Worm (Caenorhabditis elegans) whole organism, L1 larva: Measurements from ENCODE around the gene F56H9.9.
A peak's percentile ranks its signal among the peaks of the same experiment; 100 is the strongest.

ENCODE experiments used
- C34B4.2 ChIP-seq: sonication (generic microtip); optimal IDR thresholded peaks from 2 replicates; lab custom pipeline; 2017; ENCODE audit warnings: mild to moderate bottlenecking, missing genetic modification characterization, missing compliant biosample characterization
- F16B12.6 ChIP-seq: fragments of 150-350 bp; optimal IDR thresholded peaks from 2 replicates; lab custom pipeline; 2014; ENCODE audit warnings: missing biosample characterization, missing genetic modification characterization
- Y116A8C.19 ChIP-seq: sonication (generic microtip); optimal IDR thresholded peaks from 2 replicates; lab custom pipeline; 2016; ENCODE audit warnings: missing compliant biosample characterization, missing genetic modification characterization, borderline replicate concordance
- aha-1 ChIP-seq: fragments of 150-350 bp; optimal IDR thresholded peaks from 2 replicates; lab custom pipeline; 2014; ENCODE audit warnings: missing biosample characterization, missing genetic modification characterization
- ceh-82 ChIP-seq, 3 experiments: fragments of 150-350 bp in 1 of 3; sonication (generic microtip) in 2 of 3; optimal IDR thresholded peaks; 2 replicates each; lab custom pipeline; 2014 to 2017; ENCODE audit warnings: missing biosample characterization in 3 of 3, missing genetic modification characterization in 3 of 3
- ceh-88 ChIP-seq: fragments of 200-800 bp; sonication (Bioruptor generic); IDR thresholded peaks from 2 replicates; pipeline ENCODE4 v1.3.6; 2022; ENCODE audit warnings: missing genetic modification characterization, missing compliant biosample characterization
- ces-1 ChIP-seq: fragments of 150-350 bp; optimal IDR thresholded peaks from 2 replicates; lab custom pipeline; 2014; ENCODE audit warnings: missing biosample characterization, missing genetic modification reagents, missing genetic modification characterization
- dsc-1 ChIP-seq: sonication (generic microtip); optimal IDR thresholded peaks from 2 replicates; lab custom pipeline; 2016; ENCODE audit warnings: mild to moderate bottlenecking, missing genetic modification characterization, missing compliant biosample characterization
- efl-1 ChIP-seq, 4 experiments: fragments of 150-350 bp; optimal IDR thresholded peaks in 3 of 4; peaks in 1 of 4; 1 replicate in 1 of 4; 2 replicates in 3 of 4; lab custom pipeline; 2014; ENCODE audit warnings: missing biosample characterization in 2 of 4, missing genetic modification characterization in 2 of 4, missing genetic modification reagents in 2 of 4
- efl-3 ChIP-seq: fragments of 200-800 bp; sonication (Bioruptor generic); optimal IDR thresholded peaks from 2 replicates; lab custom pipeline; 2018; ENCODE audit warnings: mild to moderate bottlenecking, missing genetic modification characterization, missing compliant biosample characterization
- elt-2 ChIP-seq: sonication (generic microtip); optimal IDR thresholded peaks from 2 replicates; lab custom pipeline; 2016; ENCODE audit warnings: missing genetic modification characterization, mild to moderate bottlenecking, inconsistent platforms, missing compliant biosample characterization, missing genetic modification reagents
- fkh-10 ChIP-seq: sonication (generic microtip); optimal IDR thresholded peaks from 2 replicates; lab custom pipeline; 2017; ENCODE audit warnings: missing biosample characterization, missing genetic modification reagents, missing genetic modification characterization
- fkh-4 ChIP-seq: sonication (generic microtip); optimal IDR thresholded peaks from 2 replicates; lab custom pipeline; 2016; ENCODE audit warnings: missing compliant biosample characterization, missing genetic modification characterization, borderline replicate concordance
- fkh-8 ChIP-seq: sonication (generic microtip); optimal IDR thresholded peaks from 2 replicates; lab custom pipeline; 2016; ENCODE audit warnings: mild to moderate bottlenecking, missing genetic modification characterization, missing compliant biosample characterization
- fos-1 ChIP-seq: fragments of 150-350 bp; optimal IDR thresholded peaks from 2 replicates; lab custom pipeline; 2014; ENCODE audit warnings: missing biosample characterization, missing genetic modification characterization
- grh-1 ChIP-seq: fragments of 200-800 bp; sonication (Bioruptor generic); IDR thresholded peaks from 2 replicates; pipeline ENCODE4 v1.3.6; 2022; ENCODE audit warnings: missing genetic modification reagents, missing genetic modification characterization, missing compliant biosample characterization
- hlh-17 ChIP-seq: fragments of 200-800 bp; sonication (Bioruptor generic); optimal IDR thresholded peaks from 2 replicates; lab custom pipeline; 2018; ENCODE audit warnings: missing genetic modification characterization, mild to moderate bottlenecking, missing compliant biosample characterization, moderate library complexity, borderline replicate concordance
- hlh-4 ChIP-seq: sonication (generic microtip); optimal IDR thresholded peaks from 2 replicates; lab custom pipeline; 2016; ENCODE audit warnings: mild to moderate bottlenecking, missing genetic modification characterization, missing compliant biosample characterization
- hpl-2 ChIP-seq: fragments of 150-350 bp; optimal IDR thresholded peaks from 2 replicates; lab custom pipeline; 2014; ENCODE audit warnings: missing biosample characterization, missing genetic modification reagents, missing genetic modification characterization
- lin-14 ChIP-seq: fragments of 200-800 bp; sonication (Bioruptor generic); optimal IDR thresholded peaks from 2 replicates; lab custom pipeline; 2018; ENCODE audit warnings: mild to moderate bottlenecking, missing genetic modification characterization, moderate library complexity, missing compliant biosample characterization
- lin-15B ChIP-seq: fragments of 150-350 bp; sonication (generic microtip); optimal IDR thresholded peaks from 3 replicates; lab custom pipeline; 2014; ENCODE audit warnings: missing biosample characterization, missing genetic modification characterization
- lin-35 ChIP-seq, 2 experiments: fragments of 150-350 bp; optimal IDR thresholded peaks; 2 replicates each; lab custom pipeline; 2014; ENCODE audit warnings: missing biosample characterization in 2 of 2, missing genetic modification characterization in 2 of 2, missing genetic modification reagents in 2 of 2
- lsy-2 ChIP-seq, 2 experiments: fragments of 150-350 bp; optimal IDR thresholded peaks; 2 replicates each; lab custom pipeline; 2014; ENCODE audit warnings: missing biosample characterization in 2 of 2, missing genetic modification characterization in 2 of 2
- mab-9 ChIP-seq: fragments of 200-800 bp; sonication (Bioruptor generic); IDR thresholded peaks from 2 replicates; pipeline ENCODE4 v1.3.6; 2022; ENCODE audit warnings: missing genetic modification reagents, missing genetic modification characterization, missing compliant biosample characterization
- mep-1 ChIP-seq: fragments of 150-350 bp; optimal IDR thresholded peaks from 2 replicates; lab custom pipeline; 2014; ENCODE audit warnings: missing biosample characterization, missing genetic modification characterization
- nhr-28 ChIP-seq: fragments of 150-350 bp; optimal IDR thresholded peaks from 2 replicates; lab custom pipeline; 2014; ENCODE audit warnings: missing biosample characterization, missing genetic modification characterization
- nhr-47 ChIP-seq: sonication (generic microtip); optimal IDR thresholded peaks from 2 replicates; lab custom pipeline; 2016; ENCODE audit warnings: mild to moderate bottlenecking, missing genetic modification characterization, moderate library complexity, missing compliant biosample characterization
- nhr-71 ChIP-seq: sonication (generic microtip); optimal IDR thresholded peaks from 2 replicates; lab custom pipeline; 2016; ENCODE audit warnings: mild to moderate bottlenecking, missing genetic modification characterization, moderate library complexity, missing compliant biosample characterization
- nhr-84 ChIP-seq: sonication (generic microtip); optimal IDR thresholded peaks from 2 replicates; lab custom pipeline; 2017; ENCODE audit warnings: missing biosample characterization, missing genetic modification characterization
- nhr-85 ChIP-seq: sonication (generic microtip); peaks from one replicate; lab custom pipeline; 2016; ENCODE audit warnings: missing genetic modification characterization, inconsistent platforms, missing compliant biosample characterization
- pag-3 ChIP-seq: sonication (generic microtip); optimal IDR thresholded peaks from 2 replicates; lab custom pipeline; 2017; ENCODE audit warnings: missing genetic modification characterization, mild to moderate bottlenecking, missing compliant biosample characterization, antibody characterized with exemption, borderline replicate concordance; ENCODE audit not compliant: insufficient read depth
- pax-3 ChIP-seq: fragments of 200-800 bp; sonication (Bioruptor generic); optimal IDR thresholded peaks from 2 replicates; lab custom pipeline; 2018; ENCODE audit warnings: mild to moderate bottlenecking, missing genetic modification characterization, moderate library complexity, missing compliant biosample characterization
- pqm-1 ChIP-seq: sonication (generic microtip); optimal IDR thresholded peaks from 3 replicates; lab custom pipeline; 2017; ENCODE audit warnings: missing biosample characterization, missing genetic modification characterization
- snu-23 ChIP-seq: sonication (generic microtip); optimal IDR thresholded peaks from 2 replicates; lab custom pipeline; 2016; ENCODE audit warnings: missing genetic modification characterization, missing compliant biosample characterization
- sox-4 ChIP-seq: sonication (generic microtip); optimal IDR thresholded peaks from 2 replicates; lab custom pipeline; 2016; ENCODE audit warnings: missing genetic modification characterization, missing compliant biosample characterization
- swsn-7 ChIP-seq: sonication (generic microtip); optimal IDR thresholded peaks from 2 replicates; lab custom pipeline; 2016; ENCODE audit warnings: missing genetic modification characterization, missing compliant biosample characterization
- unc-130 ChIP-seq: fragments of 150-350 bp; optimal IDR thresholded peaks from 2 replicates; lab custom pipeline; 2017; ENCODE audit warnings: missing biosample characterization, missing genetic modification characterization, inconsistent platforms
- unc-62 ChIP-seq: fragments of 150-350 bp; optimal IDR thresholded peaks from 2 replicates; lab custom pipeline; 2014; ENCODE audit warnings: missing biosample characterization, missing genetic modification reagents, missing genetic modification characterization
- unc-86 ChIP-seq: sonication (generic microtip); optimal IDR thresholded peaks from 2 replicates; lab custom pipeline; 2016; ENCODE audit warnings: missing genetic modification characterization, missing compliant biosample characterization
- xbp-1 ChIP-seq: sonication (generic microtip); optimal IDR thresholded peaks from 2 replicates; lab custom pipeline; 2016; ENCODE audit warnings: missing genetic modification characterization, missing compliant biosample characterization
- zag-1 ChIP-seq: fragments of 150-350 bp; optimal IDR thresholded peaks from 2 replicates; lab custom pipeline; 2014; ENCODE audit warnings: missing biosample characterization, missing genetic modification characterization

F56H9.9 gene

ce11 chrV:12611029-12611428 lies 13.2 kb downstream of the F56H9.9 start, which contains the start of gene cubn-1:
TSS of gene cubn-1 (plus strand) at chrV:12611329.
- no peak for TF ChIP-seq fos-1 (tag; lab: Kevin White, UChicago)
- TF ChIP-seq zag-1 (tag; lab: Kevin White, UChicago): no peak
- TF ChIP-seq efl-3 (GFP tag; lab: Kevin White, UChicago): no peak
- no peak for TF ChIP-seq sox-4 (tag; lab: Kevin White, UChicago)
- no peak for TF ChIP-seq pqm-1
- TF ChIP-seq fkh-8 (tag; lab: Kevin White, UChicago): no peak
- TF ChIP-seq grh-1 (GFP tag; lab: Robert Waterston, UW): no peak
- TF ChIP-seq nhr-71 (tag; lab: Kevin White, UChicago): no peak

- TF ChIP-seq hlh-4 (no peak), fkh-8 (tag; lab: Kevin White, UChicago) (no peak), C34B4.2 (no peak), elt-2 (no peak)
These were observed 14.7 kb downstream of the F56H9.9 start, which contains the start of gene ZC116.1 for ce11 chrV:12609526-12609925. TSS of gene ZC116.1 (plus strand) at chrV:12609826.

ce11 chrV:12608857-12609256 lies 15.4 kb downstream of the F56H9.9 start, which contains the start of gene ZC116.5:
TSS of gene ZC116.5 (minus strand) at chrV:12608957.
- TF ChIP-seq unc-130 (no peak), swsn-7 (tag; lab: Kevin White, UChicago) (no peak), fkh-4 (tag; lab: Kevin White, UChicago) (no peak), mep-1 (tag; lab: Kevin White, UChicago) (no peak), Y116A8C.19 (tag; lab: Kevin White, UChicago) (no peak), fos-1 (tag; lab: Kevin White, UChicago) (no peak), lin-14 (no peak)

- no peak for TF ChIP-seq nhr-47 (tag; lab: Kevin White, UChicago)
- TF ChIP-seq nhr-84: no peak
- no peak for TF ChIP-seq fkh-10 (GFP tag; lab: Kevin White, UChicago)
- no peak for TF ChIP-seq ceh-82 (tag; optimal IDR thresholded peaks at IDR 0.05; lab: Kevin White, UChicago)
- no peak for TF ChIP-seq unc-86
- no peak for TF ChIP-seq lin-15B (tag; lab: Kevin White, UChicago)
- TF ChIP-seq C34B4.2: no peak
These were observed 17.2 kb downstream of the F56H9.9 start, which contains the start of gene erg-28 for ce11 chrV:12607113-12607512. TSS of gene erg-28 (plus strand) at chrV:12607413.

- TF ChIP-seq hlh-17: no peak
- no peak for TF ChIP-seq ceh-88 (GFP tag; lab: Robert Waterston, UW)
- TF ChIP-seq lin-14: no peak
- TF ChIP-seq dsc-1: no peak
These were observed 22.4 kb downstream of the F56H9.9 start for ce11 chrV:12601835-12602234.

ce11 chrV:12599510-12600242 lies 24.6 kb downstream of the F56H9.9 start, which contains the start of gene C14C10.5:
TSS of gene C14C10.5 (plus strand) at chrV:12600192.
- TF ChIP-seq nhr-47 (tag; lab: Kevin White, UChicago) (peak; percentile 10), snu-23 (peak; percentile 9), nhr-28 (tag; lab: Kevin White, UChicago) (no peak), ces-1 (GFP tag; lab: Kevin White, UChicago) (no peak), efl-1 (optimal IDR thresholded peaks at IDR 0.05; lab: Kevin White, UChicago) (no peak), efl-1 (GFP tag; optimal IDR thresholded peaks at IDR 0.05 in 1 of 2; lab: Kevin White, UChicago) (peak in 1 of 2 experiments; percentile 62), pag-3 (tag; lab: Kevin White, UChicago) (no peak), lin-14 (peak; percentile 19), xbp-1 (no peak), nhr-85 (tag; lab: Kevin White, UChicago) (peak; percentile 37), elt-2 (no peak), mab-9 (GFP tag; lab: Robert Waterston, UW) (no peak), F16B12.6 (no peak), hpl-2 (GFP tag; lab: Kevin White, UChicago) (no peak), ceh-82 (tag; optimal IDR thresholded peaks at IDR 0.05; lab: Kevin White, UChicago) (no peak), pax-3 (no peak), unc-62 (no peak), mep-1 (tag; lab: Kevin White, UChicago) (no peak), C34B4.2 (no peak), aha-1 (tag; lab: Kevin White, UChicago) (no peak), lin-35 (GFP tag; optimal IDR thresholded peaks at IDR 0.05; lab: Kevin White, UChicago) (peak in 1 of 2 experiments; percentile 19), lsy-2 (tag; optimal IDR thresholded peaks at IDR 0.05; lab: Kevin White, UChicago) (peak in 1 of 2 experiments; percentile 42)
